Worm (Caenorhabditis elegans) whole organism, young adult: Measurements from ENCODE around the gene aptf-3.

Experiments
- C06A6.2 ChIP-seq: fragments of 200-800 bp; sonication (Bioruptor generic); conservative IDR thresholded peaks from 2 replicates; pipeline ENCODE4 v1.3.6; 2022; ENCODE audit warnings: missing genetic modification characterization, missing compliant biosample characterization
- D2030.7 ChIP-seq: fragments of 200-800 bp; sonication (Bioruptor generic); IDR thresholded peaks from 2 replicates; pipeline ENCODE4 v1.3.6; 2022; ENCODE audit warnings: missing genetic modification reagents, missing genetic modification characterization, missing compliant biosample characterization
- F37B4.10 ChIP-seq: fragments of 200-800 bp; sonication (Bioruptor generic); IDR thresholded peaks from 2 replicates; pipeline ENCODE4 v1.3.6; 2022; ENCODE audit warnings: missing genetic modification characterization, missing compliant biosample characterization
- F49E8.2 ChIP-seq: sonication (generic microtip); optimal IDR thresholded peaks from 3 replicates; lab custom pipeline; 2017; ENCODE audit warnings: missing genetic modification characterization, mild to moderate bottlenecking, missing compliant biosample characterization, antibody characterized with exemption, moderate library complexity; ENCODE audit not compliant: insufficient read depth
- F57A8.1 ChIP-seq: fragments of 200-800 bp; sonication (Bioruptor generic); optimal IDR thresholded peaks from 2 replicates; lab custom pipeline; 2018; ENCODE audit warnings: mild to moderate bottlenecking, missing genetic modification characterization, moderate library complexity, missing compliant biosample characterization
- F57C9.4 ChIP-seq: sonication (generic microtip); optimal IDR thresholded peaks from 2 replicates; lab custom pipeline; 2017; ENCODE audit warnings: mild to moderate bottlenecking, missing genetic modification characterization, missing compliant biosample characterization
- K12H6.12 ChIP-seq: fragments of 200-800 bp; sonication (Bioruptor generic); optimal IDR thresholded peaks from 2 replicates; lab custom pipeline; 2018; ENCODE audit warnings: mild to moderate bottlenecking, missing genetic modification characterization, missing compliant biosample characterization
- Y53F4B.3 ChIP-seq: fragments of 200-800 bp; sonication (Bioruptor generic); IDR thresholded peaks from 2 replicates; pipeline ENCODE4 v1.3.6; 2022; ENCODE audit warnings: missing genetic modification reagents, missing genetic modification characterization, missing compliant biosample characterization
- Y56A3A.18 ChIP-seq: fragments of 200-800 bp; sonication (Bioruptor generic); IDR thresholded peaks from 2 replicates; pipeline ENCODE4 v1.3.6; 2022; ENCODE audit warnings: missing genetic modification reagents, missing genetic modification characterization, missing compliant biosample characterization
- Y79H2A.3 ChIP-seq: fragments of 200-800 bp; sonication (Bioruptor generic); conservative IDR thresholded peaks from 2 replicates; pipeline ENCODE4 v1.3.6; 2022; ENCODE audit warnings: missing genetic modification reagents, missing genetic modification characterization, missing compliant biosample characterization
- athp-1 ChIP-seq: sonication (generic microtip); optimal IDR thresholded peaks from 2 replicates; lab custom pipeline; 2017; ENCODE audit warnings: mild to moderate bottlenecking, missing genetic modification characterization, missing compliant biosample characterization
- attf-3 ChIP-seq: fragments of 200-800 bp; sonication (Bioruptor generic); conservative IDR thresholded peaks from 2 replicates; pipeline ENCODE4 v1.3.6; 2022; ENCODE audit warnings: missing genetic modification reagents, missing genetic modification characterization, missing compliant biosample characterization
- cebp-1 ChIP-seq, 2 experiments: fragments of 200-800 bp in 1 of 2; sonication (Bioruptor generic) in 1 of 2; sonication (generic microtip) in 1 of 2; IDR thresholded peaks in 1 of 2; optimal IDR thresholded peaks in 1 of 2; 2 replicates each; pipeline versions ENCODE4 v1.3.6 to Lab custom; 2017 to 2022; ENCODE audit warnings: missing compliant biosample characterization in 2 of 2, missing genetic modification characterization in 2 of 2, mild to moderate bottlenecking in 1 of 2, missing genetic modification reagents in 1 of 2, moderate library complexity in 1 of 2
- cebp-2 ChIP-seq: fragments of 200-800 bp; sonication (Bioruptor generic); IDR thresholded peaks from 2 replicates; pipeline ENCODE4 v1.3.6; 2022; ENCODE audit warnings: missing genetic modification characterization, missing compliant biosample characterization
- ceh-27 ChIP-seq: fragments of 200-800 bp; sonication (Bioruptor generic); optimal IDR thresholded peaks from 2 replicates; lab custom pipeline; 2018; ENCODE audit warnings: mild to moderate bottlenecking, missing genetic modification characterization, moderate library complexity, missing compliant biosample characterization
- ceh-91 ChIP-seq: fragments of 200-800 bp; sonication (Bioruptor generic); IDR thresholded peaks from 2 replicates; pipeline ENCODE4 v1.3.6; 2022; ENCODE audit warnings: missing genetic modification reagents, missing genetic modification characterization, missing compliant biosample characterization
- chd-7 ChIP-seq: sonication (generic microtip); optimal IDR thresholded peaks from 2 replicates; lab custom pipeline; 2016; ENCODE audit warnings: mild to moderate bottlenecking, missing genetic modification characterization, moderate library complexity, missing compliant biosample characterization
- die-1 ChIP-seq: sonication (generic microtip); optimal IDR thresholded peaks from 2 replicates; lab custom pipeline; 2016; ENCODE audit warnings: missing genotype, mild to moderate bottlenecking, missing genetic modification characterization, missing compliant biosample characterization
- dox-1 ChIP-seq: fragments of 200-800 bp; sonication (Bioruptor generic); IDR thresholded peaks from 2 replicates; pipeline ENCODE4 v1.3.6; 2022; ENCODE audit warnings: missing genetic modification reagents, missing genetic modification characterization, missing compliant biosample characterization
- dpl-1 ChIP-seq: fragments of 150-350 bp; optimal IDR thresholded peaks from 2 replicates; lab custom pipeline; 2014; ENCODE audit warnings: missing biosample characterization, missing genetic modification reagents, missing genetic modification characterization
- efl-1 ChIP-seq: fragments of 150-350 bp; optimal IDR thresholded peaks from 2 replicates; lab custom pipeline; 2014; ENCODE audit warnings: missing biosample characterization, missing genetic modification reagents, missing genetic modification characterization
- egl-44 ChIP-seq: fragments of 200-800 bp; sonication (Bioruptor generic); IDR thresholded peaks from 2 replicates; pipeline ENCODE4 v1.3.6; 2022; ENCODE audit warnings: missing genetic modification reagents, missing genetic modification characterization, missing compliant biosample characterization
- ets-4 ChIP-seq: fragments of 200-800 bp; sonication (Bioruptor generic); optimal IDR thresholded peaks from 2 replicates; lab custom pipeline; 2018; ENCODE audit warnings: mild to moderate bottlenecking, missing genetic modification characterization, missing compliant biosample characterization
- hlh-12 ChIP-seq: sonication (generic microtip); optimal IDR thresholded peaks from 2 replicates; lab custom pipeline; 2016; ENCODE audit warnings: missing genetic modification characterization, missing compliant biosample characterization
- hrde-1 ChIP-seq: sonication (generic microtip); optimal IDR thresholded peaks from 2 replicates; lab custom pipeline; 2016; ENCODE audit warnings: missing genetic modification characterization, mild to moderate bottlenecking, missing compliant biosample characterization, moderate library complexity, missing genotype, missing genetic modification reagents, borderline replicate concordance
- hsf-1 ChIP-seq: fragments of 200-800 bp; sonication (Bioruptor generic); IDR thresholded peaks from 2 replicates; pipeline ENCODE4 v1.3.6; 2022; ENCODE audit warnings: missing genetic modification reagents, missing genetic modification characterization, missing compliant biosample characterization
- lag-1 ChIP-seq: fragments of 200-800 bp; sonication (Bioruptor generic); IDR thresholded peaks from 2 replicates; pipeline ENCODE4 v1.3.6; 2022; ENCODE audit warnings: missing genetic modification reagents, missing genetic modification characterization, missing compliant biosample characterization
- lin-35 ChIP-seq, 3 experiments: fragments of 150-350 bp in 2 of 3; sonication (generic microtip) in 1 of 3; optimal IDR thresholded peaks; 2 replicates each; lab custom pipeline; 2014 to 2018; ENCODE audit warnings: missing biosample characterization in 3 of 3, missing genetic modification characterization in 3 of 3, missing genetic modification reagents in 3 of 3
- lin-40 ChIP-seq: sonication (generic microtip); optimal IDR thresholded peaks from 2 replicates; lab custom pipeline; 2016; ENCODE audit warnings: missing genetic modification characterization, mild to moderate bottlenecking, missing compliant biosample characterization, missing genotype, missing genetic modification reagents
- lin-54 ChIP-seq: fragments of 200-800 bp; sonication (Bioruptor generic); optimal IDR thresholded peaks from 2 replicates; lab custom pipeline; 2018; ENCODE audit warnings: mild to moderate bottlenecking, missing genetic modification characterization, missing compliant biosample characterization
- lir-1 ChIP-seq: fragments of 200-800 bp; sonication (Bioruptor generic); conservative IDR thresholded peaks from 2 replicates; pipeline ENCODE4 v1.3.6; 2022; ENCODE audit warnings: missing genetic modification reagents, missing genetic modification characterization, missing compliant biosample characterization
- madf-8 ChIP-seq: fragments of 200-800 bp; sonication (Bioruptor generic); conservative IDR thresholded peaks from 2 replicates; pipeline ENCODE4 v1.3.6; 2022; ENCODE audit warnings: missing genetic modification reagents, missing genetic modification characterization, missing compliant biosample characterization
- mcd-1 ChIP-seq: fragments of 200-800 bp; sonication (Bioruptor generic); IDR thresholded peaks from 2 replicates; pipeline ENCODE4 v1.3.6; 2022; ENCODE audit warnings: missing genetic modification reagents, missing genetic modification characterization, missing compliant biosample characterization
- mel-28 ChIP-seq: sonication (generic microtip); optimal IDR thresholded peaks from 2 replicates; lab custom pipeline; 2016; ENCODE audit warnings: borderline replicate concordance, mild to moderate bottlenecking, missing genetic modification characterization, missing compliant biosample characterization
- nhr-120 ChIP-seq: fragments of 200-800 bp; sonication (Bioruptor generic); IDR thresholded peaks from 2 replicates; pipeline ENCODE4 v1.3.6; 2022; ENCODE audit warnings: missing genetic modification characterization, missing compliant biosample characterization
- nhr-27 ChIP-seq: fragments of 200-800 bp; sonication (Bioruptor generic); optimal IDR thresholded peaks from 2 replicates; lab custom pipeline; 2018; ENCODE audit warnings: mild to moderate bottlenecking, missing genetic modification characterization, moderate library complexity, missing compliant biosample characterization
- nhr-80 ChIP-seq: sonication (generic microtip); optimal IDR thresholded peaks from 2 replicates; lab custom pipeline; 2016; ENCODE audit warnings: missing genetic modification characterization, missing compliant biosample characterization
- rcor-1 ChIP-seq: fragments of 200-800 bp; sonication (Bioruptor generic); IDR thresholded peaks from 2 replicates; pipeline ENCODE4 v1.3.6; 2022; ENCODE audit warnings: missing genetic modification reagents, missing genetic modification characterization, missing compliant biosample characterization
- rec-8 ChIP-seq, 2 experiments: sonication (generic microtip); optimal IDR thresholded peaks; 2 replicates each; lab custom pipeline; 2016; ENCODE audit warnings: mild to moderate bottlenecking in 2 of 2, missing genetic modification characterization in 2 of 2, missing genetic modification reagents in 2 of 2, missing genotype in 2 of 2, missing biosample characterization in 1 of 2, missing compliant biosample characterization in 1 of 2, moderate library complexity in 1 of 2
- sea-2 ChIP-seq: fragments of 200-800 bp; sonication (Bioruptor generic); IDR thresholded peaks from 2 replicates; pipeline ENCODE4 v1.3.6; 2022; ENCODE audit warnings: missing genetic modification characterization, missing compliant biosample characterization
- snpc-1.1 ChIP-seq: sonication (generic microtip); optimal IDR thresholded peaks from 2 replicates; lab custom pipeline; 2017; ENCODE audit warnings: missing genetic modification characterization, mild to moderate bottlenecking, missing compliant biosample characterization, antibody characterized with exemption, moderate library complexity, missing genotype, missing genetic modification reagents; ENCODE audit not compliant: insufficient read depth
- unc-130 ChIP-seq: sonication (generic microtip); optimal IDR thresholded peaks from 2 replicates; lab custom pipeline; 2016; ENCODE audit warnings: missing genetic modification reagents, missing genetic modification characterization, missing compliant biosample characterization
- unc-62 ChIP-seq: fragments of 150-350 bp; optimal IDR thresholded peaks from 2 replicates; lab custom pipeline; 2014; ENCODE audit warnings: missing biosample characterization, missing genetic modification reagents, missing genetic modification characterization
- zfh-2 ChIP-seq: fragments of 200-800 bp; sonication (Bioruptor generic); conservative IDR thresholded peaks from 2 replicates; pipeline ENCODE4 v1.3.6; 2022; ENCODE audit warnings: missing genetic modification reagents, missing genetic modification characterization, missing compliant biosample characterization
- zim-3 ChIP-seq: sonication (generic microtip); optimal IDR thresholded peaks from 2 replicates; lab custom pipeline; 2017; ENCODE audit warnings: mild to moderate bottlenecking, missing genetic modification characterization, moderate library complexity, missing compliant biosample characterization
- ztf-25 ChIP-seq: fragments of 200-800 bp; sonication (Bioruptor generic); IDR thresholded peaks from 2 replicates; pipeline ENCODE4 v1.3.6; 2022; ENCODE audit warnings: missing genetic modification reagents, missing genetic modification characterization, missing compliant biosample characterization
- ztf-26 ChIP-seq: sonication (generic microtip); optimal IDR thresholded peaks from 2 replicates; lab custom pipeline; 2017; ENCODE audit warnings: missing genetic modification characterization, missing compliant biosample characterization

aptf-3 gene

ce11 chrII:8546975-8547374, 47.0 kb upstream of the aptf-3 start (continued):
- TF ChIP-seq ets-4 (GFP tag; lab: Kevin White, UChicago) (peak; percentile 93), efl-1 (peak; percentile 47), sea-2 (GFP tag; lab: Robert Waterston, UW) (no peak), unc-130 (GFP tag; lab: Kevin White, UChicago) (no peak), zim-3 (tag; lab: Kevin White, UChicago) (no peak), dpl-1 (GFP tag; lab: Kevin White, UChicago) (peak; percentile 29), F57C9.4 (tag; lab: Kevin White, UChicago) (peak; percentile 69), lag-1 (GFP tag; lab: Robert Waterston, UW) (peak; percentile 85; the same call in 1 of the 2 replicates), mel-28 (tag; lab: Kevin White, UChicago) (peak; percentile 23), hrde-1 (tag; lab: Kevin White, UChicago) (peak; percentile 72), nhr-120 (GFP tag; lab: Robert Waterston, UW) (0 out of 2 replicates have a peak, but pooled peaks have one; percentile 69), F57A8.1 (GFP tag; lab: Kevin White, UChicago) (peak; percentile 98), K12H6.12 (tag; lab: Kevin White, UChicago) (peak; percentile 6), attf-3 (GFP tag; lab: Robert Waterston, UW) (0 out of 2 replicates have a peak, but pooled peaks have one; percentile 13), ztf-26 (tag; lab: Kevin White, UChicago) (peak; percentile 62), lin-40 (tag; lab: Kevin White, UChicago) (no peak), rcor-1 (GFP tag; lab: Robert Waterston, UW) (0 out of 2 replicates have a peak, but pooled peaks have one; percentile 41), mcd-1 (peak; percentile 72; the same call in 1 of the 2 replicates), chd-7 (tag; lab: Kevin White, UChicago) (no peak), nhr-80 (tag; lab: Kevin White, UChicago) (peak; percentile 64), zfh-2 (GFP tag; lab: Robert Waterston, UW) (no peak), snpc-1.1 (tag; lab: Kevin White, UChicago) (peak; percentile 64), lin-35 (GFP tag; optimal IDR thresholded peaks at IDR 0.05; lab: Kevin White, UChicago) (no peak), D2030.7 (GFP tag; lab: Robert Waterston, UW) (peak; percentile 42; the same call in 1 of the 2 replicates), ceh-27 (GFP tag; lab: Kevin White, UChicago) (peak; percentile 75), athp-1 (tag; lab: Kevin White, UChicago) (no peak), unc-62 (GFP tag; lab: Kevin White, UChicago) (no peak), dox-1 (GFP tag; lab: Robert Waterston, UW) (no peak), rec-8 (tag; optimal IDR thresholded peaks at IDR 0.05; lab: Kevin White, UChicago) (peak; percentile 48 to 93), nhr-27 (peak; percentile 75), hsf-1 (GFP tag; lab: Robert Waterston, UW) (peak; percentile 67; the same call in 1 of the 2 replicates), ceh-91 (GFP tag; lab: Robert Waterston, UW) (peak; percentile 48; the same call in 1 of the 2 replicates), die-1 (tag; lab: Kevin White, UChicago) (peak; percentile 96), ztf-25 (peak; percentile 71; the same call in 1 of the 2 replicates), madf-8 (GFP tag; lab: Robert Waterston, UW) (no peak), F49E8.2 (tag; lab: Kevin White, UChicago) (no peak), lin-54 (GFP tag; lab: Kevin White, UChicago) (no peak), lir-1 (GFP tag; lab: Robert Waterston, UW) (0 out of 2 replicates have a peak, but pooled peaks have one; percentile 44), hlh-12 (tag; lab: Kevin White, UChicago) (peak; percentile 83), C06A6.2 (GFP tag; lab: Robert Waterston, UW) (peak; percentile 65), F37B4.10 (GFP tag; lab: Robert Waterston, UW) (0 out of 2 replicates have a peak, but pooled peaks have one; percentile 73), egl-44 (peak; percentile 84), Y56A3A.18 (GFP tag; lab: Robert Waterston, UW) (peak; percentile 91), cebp-1 (GFP tag; IDR thresholded peaks at IDR 0.05; lab: Robert Waterston, UW) (peak; percentile 58; the same call in 1 of the 2 replicates), cebp-1 (tag; optimal IDR thresholded peaks at IDR 0.05; lab: Kevin White, UChicago) (no peak), Y79H2A.3 (GFP tag; lab: Robert Waterston, UW) (0 out of 2 replicates have a peak, but pooled peaks have one; percentile 14), cebp-2 (GFP tag; lab: Robert Waterston, UW) (peak; percentile 98), Y53F4B.3 (GFP tag; lab: Robert Waterston, UW) (no peak)
